Fruit fly (Drosophila melanogaster) whole organism, embryonic: ENCODE data around the gene Jarid2.

ENCODE experiments used
- Bgb ChIP-seq: fragments of 200-800 bp; sonication (Bioruptor generic); IDR thresholded peaks from 2 replicates; pipeline ENCODE4 v1.3.6; 2022; ENCODE audit warnings: missing biosample characterization, missing genetic modification characterization; ENCODE audit not compliant: partially characterized antibody
- Blimp-1 ChIP-seq: fragments of 200-800 bp; sonication (Bioruptor generic); optimal IDR thresholded peaks from 3 replicates; lab custom pipeline; 2018; ENCODE audit warnings: missing biosample characterization, missing genetic modification characterization, mild to moderate bottlenecking, moderate library complexity, missing genetic modification reagents
- CG10267 ChIP-seq: fragments of 200-800 bp; sonication (Bioruptor generic); optimal IDR thresholded peaks from 2 replicates; lab custom pipeline; 2018; ENCODE audit warnings: missing biosample characterization, mild to moderate bottlenecking, missing genetic modification characterization, moderate library complexity
- CG10979 ChIP-seq: fragments of 200-800 bp; sonication (Bioruptor generic); optimal IDR thresholded peaks from 2 replicates; lab custom pipeline; 2018; ENCODE audit warnings: missing biosample characterization, mild to moderate bottlenecking, missing genetic modification characterization, moderate library complexity
- CG11560 ChIP-seq: fragments of 200-800 bp; sonication (Bioruptor generic); IDR thresholded peaks from 3 replicates; pipeline ENCODE4 v1.3.6; 2022; ENCODE audit warnings: missing biosample characterization, missing genetic modification characterization
- CG12219 ChIP-seq: fragments of 200-800 bp; sonication (Bioruptor generic); optimal IDR thresholded peaks from 3 replicates; lab custom pipeline; 2018; ENCODE audit warnings: missing biosample characterization, mild to moderate bottlenecking, missing genetic modification characterization
- CG13775 ChIP-seq: fragments of 200-800 bp; sonication (Bioruptor generic); optimal IDR thresholded peaks from 3 replicates; lab custom pipeline; 2017; ENCODE audit warnings: missing biosample characterization, mild to moderate bottlenecking, missing genetic modification characterization
- CG15073 ChIP-seq: fragments of 200-800 bp; sonication (Bioruptor generic); optimal IDR thresholded peaks from 2 replicates; lab custom pipeline; 2016; ENCODE audit warnings: missing biosample characterization, missing genetic modification characterization
- CG15269 ChIP-seq: fragments of 200-800 bp; sonication (Bioruptor generic); optimal IDR thresholded peaks from 2 replicates; lab custom pipeline; 2018; ENCODE audit warnings: missing biosample characterization, mild to moderate bottlenecking, missing genetic modification characterization, moderate library complexity
- CG17359 ChIP-seq: fragments of 200-800 bp; sonication (Bioruptor generic); optimal IDR thresholded peaks from 3 replicates; lab custom pipeline; 2018; ENCODE audit warnings: missing biosample characterization, mild to moderate bottlenecking, missing genetic modification characterization, moderate library complexity
- CG17568 ChIP-seq: fragments of 200-800 bp; sonication (Bioruptor generic); optimal IDR thresholded peaks from 2 replicates; lab custom pipeline; 2018; ENCODE audit warnings: missing biosample characterization, mild to moderate bottlenecking, missing genetic modification characterization, moderate library complexity
- CG2202 ChIP-seq: fragments of 200-800 bp; sonication (Bioruptor generic); optimal IDR thresholded peaks from 2 replicates; lab custom pipeline; 2018; ENCODE audit warnings: missing biosample characterization, mild to moderate bottlenecking, missing genetic modification characterization
- CG2712 ChIP-seq: fragments of 200-800 bp; optimal IDR thresholded peaks from 3 replicates; lab custom pipeline; 2019; ENCODE audit warnings: missing biosample characterization, mild to moderate bottlenecking, missing genetic modification characterization, moderate library complexity
- CG2889 ChIP-seq: fragments of 200-800 bp; sonication (Bioruptor generic); IDR thresholded peaks from 3 replicates; pipeline ENCODE4 v1.3.6; 2022; ENCODE audit warnings: missing biosample characterization, missing genetic modification characterization
- CG31441 ChIP-seq: fragments of 200-800 bp; sonication (Bioruptor generic); IDR thresholded peaks from 2 replicates; pipeline ENCODE4 v1.3.6; 2022; ENCODE audit warnings: missing biosample characterization, missing genetic modification characterization
- CG3281 ChIP-seq: fragments of 200-800 bp; sonication (Bioruptor generic); optimal IDR thresholded peaks from 3 replicates; lab custom pipeline; 2017; ENCODE audit warnings: missing biosample characterization, mild to moderate bottlenecking, missing genetic modification characterization
- CG34422 ChIP-seq: fragments of 200-800 bp; sonication (Bioruptor generic); IDR thresholded peaks from 3 replicates; pipeline ENCODE4 v1.3.6; 2022; ENCODE audit warnings: missing biosample characterization, missing genetic modification characterization
- CG5180 ChIP-seq: fragments of 200-800 bp; sonication (Bioruptor generic); optimal IDR thresholded peaks from 3 replicates; lab custom pipeline; 2017; ENCODE audit warnings: missing biosample characterization, missing genetic modification characterization, mild to moderate bottlenecking, moderate library complexity, missing genetic modification reagents
- CG5245 ChIP-seq: fragments of 200-800 bp; sonication (Bioruptor generic); optimal IDR thresholded peaks from 3 replicates; lab custom pipeline; 2016; ENCODE audit warnings: missing biosample characterization, missing genetic modification characterization
- CG9437 ChIP-seq: fragments of 200-800 bp; sonication (Bioruptor generic); optimal IDR thresholded peaks from 2 replicates; lab custom pipeline; 2018; ENCODE audit warnings: missing biosample characterization, mild to moderate bottlenecking, missing genetic modification characterization
- D ChIP-seq, 2 experiments: fragments of 200-800 bp in 1 of 2; fragments of >200 bp in 1 of 2; sonication (Bioruptor generic) in 1 of 2; optimal IDR thresholded peaks; 2 replicates in 1 of 2; 3 replicates in 1 of 2; lab custom pipeline; 2017; ENCODE audit warnings: mild to moderate bottlenecking in 1 of 2, missing biosample characterization in 1 of 2, missing genetic modification characterization in 1 of 2, missing genetic modification reagents in 1 of 2
- Ets65A ChIP-seq: fragments of 200-800 bp; sonication (Bioruptor generic); peaks from one replicate; lab custom pipeline; 2016; ENCODE audit warnings: missing biosample characterization, missing genetic modification characterization
- Hmr ChIP-seq: fragments of 200-800 bp; sonication (Bioruptor generic); optimal IDR thresholded peaks from 3 replicates; lab custom pipeline; 2017; ENCODE audit warnings: mild to moderate bottlenecking, missing biosample characterization, missing genetic modification reagents, missing genetic modification characterization
- Hr3 ChIP-seq: fragments of 200-800 bp; sonication (Bioruptor generic); optimal IDR thresholded peaks from 3 replicates; lab custom pipeline; 2016; ENCODE audit warnings: missing biosample characterization, missing genetic modification characterization
- Hr39 ChIP-seq: fragments of >200 bp; optimal IDR thresholded peaks from 2 replicates; lab custom pipeline; 2017
- Lhr ChIP-seq: fragments of 200-800 bp; sonication (Bioruptor generic); optimal IDR thresholded peaks from 3 replicates; lab custom pipeline; 2017; ENCODE audit warnings: mild to moderate bottlenecking, missing biosample characterization, missing genetic modification reagents, missing genetic modification characterization
- Side ChIP-seq: fragments of 200-800 bp; sonication (Bioruptor generic); optimal IDR thresholded peaks from 2 replicates; lab custom pipeline; 2016; ENCODE audit warnings: missing biosample characterization, missing genetic modification characterization
- Xbp1 ChIP-seq: fragments of 200-800 bp; sonication (Bioruptor generic); optimal IDR thresholded peaks from 3 replicates; lab custom pipeline; 2016; ENCODE audit warnings: missing biosample characterization, mild to moderate bottlenecking, missing genetic modification characterization
- abd-A ChIP-seq: fragments of 200-800 bp; sonication (Bioruptor generic); optimal IDR thresholded peaks from 3 replicates; lab custom pipeline; 2019; ENCODE audit warnings: missing biosample characterization, mild to moderate bottlenecking, missing genetic modification characterization, moderate library complexity
- amos ChIP-seq: fragments of 200-800 bp; sonication (Bioruptor generic); IDR thresholded peaks from 2 replicates; pipeline ENCODE4 v1.3.6; 2022; ENCODE audit warnings: missing biosample characterization, missing genetic modification characterization; ENCODE audit not compliant: partially characterized antibody
- ash1 ChIP-seq: fragments of 200-800 bp; sonication (Bioruptor generic); optimal IDR thresholded peaks from 2 replicates; lab custom pipeline; 2018; ENCODE audit warnings: missing biosample characterization, mild to moderate bottlenecking, missing genetic modification characterization
- bowl ChIP-seq: fragments of 200-800 bp; sonication (Bioruptor generic); IDR thresholded peaks from 2 replicates; pipeline ENCODE4 v1.3.6; 2022; ENCODE audit warnings: missing biosample characterization, missing genetic modification characterization
- bsh ChIP-seq, 2 experiments: fragments of 200-800 bp; sonication (Bioruptor generic); optimal IDR thresholded peaks; 2 replicates each; lab custom pipeline; 2017 to 2018; ENCODE audit warnings: mild to moderate bottlenecking in 2 of 2, missing biosample characterization in 2 of 2, missing genetic modification characterization in 2 of 2, moderate library complexity in 1 of 2
- cas ChIP-seq: fragments of 200-800 bp; sonication (Bioruptor generic); IDR thresholded peaks from 2 replicates; pipeline ENCODE4 v1.3.6; 2022; ENCODE audit warnings: missing biosample characterization, missing genetic modification characterization
- cg ChIP-seq: fragments of 200-800 bp; sonication (Bioruptor generic); optimal IDR thresholded peaks from 3 replicates; lab custom pipeline; 2019; ENCODE audit warnings: missing biosample characterization, mild to moderate bottlenecking, missing genetic modification characterization, moderate library complexity
- crol ChIP-seq: fragments of 200-800 bp; sonication (Bioruptor generic); IDR thresholded peaks from 2 replicates; pipeline ENCODE4 v1.3.6; 2022; ENCODE audit warnings: missing biosample characterization, missing genetic modification characterization
- dati ChIP-seq: fragments of 200-800 bp; sonication (Bioruptor generic); IDR thresholded peaks from 2 replicates; pipeline ENCODE4 v1.3.6; 2022; ENCODE audit warnings: missing biosample characterization, missing genetic modification characterization
- dpn ChIP-seq, 2 experiments: fragments of 200-800 bp; sonication (Bioruptor generic); optimal IDR thresholded peaks; 3 replicates each; lab custom pipeline; 2016; ENCODE audit warnings: missing biosample characterization in 2 of 2, missing genetic modification characterization in 2 of 2
- dysf ChIP-seq: fragments of 200-800 bp; sonication (Bioruptor generic); IDR thresholded peaks from 3 replicates; pipeline ENCODE4 v1.3.6; 2022; ENCODE audit warnings: missing biosample characterization, missing genetic modification characterization
- fd102C ChIP-seq: fragments of 200-800 bp; sonication (Bioruptor generic); optimal IDR thresholded peaks from 2 replicates; lab custom pipeline; 2018; ENCODE audit warnings: missing biosample characterization, mild to moderate bottlenecking, missing genetic modification characterization, moderate library complexity
- fu2 ChIP-seq: fragments of 200-800 bp; sonication (Bioruptor generic); optimal IDR thresholded peaks from 2 replicates; lab custom pipeline; 2016; ENCODE audit warnings: missing biosample characterization, missing genetic modification characterization
- ham ChIP-seq: fragments of 200-800 bp; sonication (Bioruptor generic); IDR thresholded peaks from 2 replicates; pipeline ENCODE4 v1.3.6; 2022; ENCODE audit warnings: missing biosample characterization, missing genetic modification characterization
- lab ChIP-seq: fragments of 200-800 bp; sonication (Bioruptor generic); optimal IDR thresholded peaks from 3 replicates; lab custom pipeline; 2017; ENCODE audit warnings: missing biosample characterization, missing genetic modification characterization, mild to moderate bottlenecking, moderate library complexity, missing genetic modification reagents
- lmd ChIP-seq: fragments of 200-800 bp; sonication (Bioruptor generic); IDR thresholded peaks from 2 replicates; pipeline ENCODE4 v1.3.6; 2022; ENCODE audit warnings: missing biosample characterization, missing genetic modification characterization
- prd ChIP-seq, 3 experiments: fragments of >200 bp in 2 of 3; fragments of 200-800 bp in 1 of 3; sonication (Bioruptor generic) in 1 of 3; optimal IDR thresholded peaks in 2 of 3; IDR thresholded peaks in 1 of 3; 2 replicates in 2 of 3; 3 replicates in 1 of 3; pipeline versions ENCODE4 v1.3.6 to Lab custom; 2017 to 2022; ENCODE audit warnings: missing biosample characterization in 1 of 3, missing genetic modification characterization in 1 of 3
- scrt ChIP-seq: fragments of 200-800 bp; sonication (Bioruptor generic); optimal IDR thresholded peaks from 2 replicates; lab custom pipeline; 2018; ENCODE audit warnings: missing biosample characterization, mild to moderate bottlenecking, missing genetic modification characterization, moderate library complexity
- toy ChIP-seq: fragments of 200-800 bp; sonication (Bioruptor generic); IDR thresholded peaks from 2 replicates; pipeline ENCODE4 v1.3.6; 2022; ENCODE audit warnings: missing biosample characterization, missing genetic modification characterization
- vfl ChIP-seq: fragments of 200-800 bp; sonication (Bioruptor generic); optimal IDR thresholded peaks from 2 replicates; lab custom pipeline; 2016; ENCODE audit warnings: missing biosample characterization, missing genetic modification characterization
- z ChIP-seq: fragments of 200-800 bp; sonication (Bioruptor generic); IDR thresholded peaks from 3 replicates; pipeline ENCODE4 v1.3.6; 2022; ENCODE audit warnings: missing biosample characterization, missing genetic modification characterization

The Jarid2 gene

dm6 chr3L:9468261-9468890 is 8.5 kb upstream of the Jarid2 start (continued):
- TF ChIP-seq CG3281 (GFP tag; lab: Kevin White, UChicago) = peak; percentile 51
- TF ChIP-seq CG13775 (GFP tag; lab: Kevin White, UChicago) = peak; percentile 26
- TF ChIP-seq cg (GFP tag; lab: Kevin White, UChicago) = no peak
- TF ChIP-seq fd102C (GFP tag; lab: Kevin White, UChicago) = no peak
- no peak for TF ChIP-seq cas
- peak; percentile 26 for TF ChIP-seq Blimp-1 (GFP tag; lab: Kevin White, UChicago)
- no peak for TF ChIP-seq CG2202
- TF ChIP-seq CG34422 (GFP tag; lab: Robert Waterston, UW) = no peak
- TF ChIP-seq CG2712 (tag; lab: Kevin White, UChicago) = peak; percentile 34
- no peak for TF ChIP-seq toy
- TF ChIP-seq Hmr (GFP tag; lab: Kevin White, UChicago) = peak; percentile 32
- no peak for TF ChIP-seq abd-A (tag; lab: Kevin White, UChicago)
- no peak for TF ChIP-seq vfl (GFP tag; lab: Kevin White, UChicago)
- TF ChIP-seq CG10979 (tag; lab: Kevin White, UChicago) = peak; percentile 42
- no peak for TF ChIP-seq CG5245 (GFP tag; lab: Kevin White, UChicago)
- no peak for TF ChIP-seq CG17568
- no peak for TF ChIP-seq prd (optimal IDR thresholded peaks at IDR 0.05; lab: Kevin White, UChicago)
- TF ChIP-seq prd (GFP tag; IDR thresholded peaks at IDR 0.05; lab: Robert Waterston, UW) = no peak
- peak; percentile 63; the same call in 1 of the 2 replicates for TF ChIP-seq CG31441 (GFP tag; lab: Robert Waterston, UW)
- TF ChIP-seq CG10267 (tag; lab: Kevin White, UChicago) = peak; percentile 23
- no peak for TF ChIP-seq Hr39 (lab: Kevin White, UChicago)
- no peak for TF ChIP-seq D (optimal IDR thresholded peaks at IDR 0.05; lab: Kevin White, UChicago)
- TF ChIP-seq D (GFP tag; optimal IDR thresholded peaks at IDR 0.05; lab: Kevin White, UChicago) = peak; percentile 34
- TF ChIP-seq dati (GFP tag; lab: Robert Waterston, UW) = no peak
- TF ChIP-seq ash1 = no peak
- no peak for TF ChIP-seq Side
- 0 out of 2 replicates have a peak, but pooled peaks have one; percentile 26 for TF ChIP-seq lmd
- TF ChIP-seq crol (GFP tag; lab: Robert Waterston, UW) = no peak
- TF ChIP-seq bsh (GFP tag; optimal IDR thresholded peaks at IDR 0.05; lab: Kevin White, UChicago) = peak in 1 of 2 experiments; percentile 32
- TF ChIP-seq CG12219 (GFP tag; lab: Kevin White, UChicago) = no peak
- peak; percentile 80 for TF ChIP-seq Ets65A (GFP tag; lab: Kevin White, UChicago)
- TF ChIP-seq scrt (GFP tag; lab: Kevin White, UChicago) = peak; percentile 11
- peak; percentile 16 for TF ChIP-seq CG17359 (tag; lab: Kevin White, UChicago)
- TF ChIP-seq fu2 = no peak
- no peak for TF ChIP-seq Lhr (GFP tag; lab: Kevin White, UChicago)
- TF ChIP-seq ham = no peak
- TF ChIP-seq Bgb (GFP tag; lab: Robert Waterston, UW) = no peak
- no peak for TF ChIP-seq CG15073
- TF ChIP-seq dpn (GFP tag; optimal IDR thresholded peaks at IDR 0.05; lab: Kevin White, UChicago) = peak; percentile 16 to 33
- TF ChIP-seq CG2889 (GFP tag; lab: Robert Waterston, UW) = no peak
- peak; percentile 1 for TF ChIP-seq Hr3 (GFP tag; lab: Kevin White, UChicago)
- TF ChIP-seq lab (GFP tag; lab: Kevin White, UChicago) = peak; percentile 21
- TF ChIP-seq amos (GFP tag; lab: Robert Waterston, UW) = no peak
- TF ChIP-seq CG9437 (GFP tag; lab: Kevin White, UChicago) = peak; percentile 11
- no peak for TF ChIP-seq z (GFP tag; lab: Robert Waterston, UW)
- TF ChIP-seq dysf (GFP tag; lab: Robert Waterston, UW) = peak; percentile 36; the same call in 1 of the 3 replicates
- TF ChIP-seq Xbp1 (GFP tag; lab: Kevin White, UChicago) = peak; percentile 26
- TF ChIP-seq CG11560 (tag; lab: Robert Waterston, UW) = no peak
- TF ChIP-seq CG15269 = peak; percentile 30
- TF ChIP-seq bowl (GFP tag; lab: Robert Waterston, UW) = no peak
- no peak for TF ChIP-seq CG5180
